Worm (Caenorhabditis elegans) whole organism, L4/young adult: ENCODE measurements around the gene Y53G8AL.3.

Experiments used
- dao-5 ChIP-seq: sonication (generic microtip); optimal IDR thresholded peaks from 2 replicates; lab custom pipeline; 2016; ENCODE audit warnings: missing genotype, missing genetic modification characterization, moderate library complexity, missing compliant biosample characterization
- him-1 ChIP-seq: sonication (generic microtip); optimal IDR thresholded peaks from 2 replicates; lab custom pipeline; 2016; ENCODE audit warnings: missing genotype, missing genetic modification reagents, missing genetic modification characterization, missing compliant biosample characterization

ce11 chrIII:3253043-3253442, at the start of gene Y53G8AL.3:
- TF ChIP-seq dao-5 (tag; lab: Kevin White, UChicago) (no peak), him-1 (tag; lab: Kevin White, UChicago) (no peak)
